Worm (Caenorhabditis elegans) whole organism, L3 larva: ENCODE data around the gene srr-10.
A peak's percentile ranks its signal among the peaks of the same experiment; 100 is the strongest.

Experiments used
- ama-1 ChIP-seq: fragments of 150-350 bp; optimal IDR thresholded peaks from 2 replicates; lab custom pipeline; 2018
- ceh-16 ChIP-seq: sonication (generic microtip); optimal IDR thresholded peaks from 2 replicates; lab custom pipeline; 2017; ENCODE audit warnings: missing biosample characterization, missing genetic modification characterization
- ceh-28 ChIP-seq: fragments of 150-350 bp; optimal IDR thresholded peaks from 2 replicates; lab custom pipeline; 2014; ENCODE audit warnings: missing biosample characterization, missing genetic modification reagents, missing genetic modification characterization
- ceh-9 ChIP-seq: sonication (generic microtip); optimal IDR thresholded peaks from 2 replicates; lab custom pipeline; 2018; ENCODE audit warnings: missing biosample characterization, missing genetic modification characterization
- daf-12 ChIP-seq: fragments of 150-350 bp; optimal IDR thresholded peaks from 2 replicates; lab custom pipeline; 2014; ENCODE audit warnings: missing biosample characterization, missing genetic modification reagents, missing genetic modification characterization
- egl-27 ChIP-seq: sonication (generic microtip); optimal IDR thresholded peaks from 4 replicates; lab custom pipeline; 2017; ENCODE audit warnings: missing biosample characterization, missing genetic modification reagents, missing genetic modification characterization
- egl-5 ChIP-seq: fragments of 150-350 bp; optimal IDR thresholded peaks from 2 replicates; lab custom pipeline; 2017; ENCODE audit warnings: missing biosample characterization, missing genetic modification reagents, missing genetic modification characterization, inconsistent platforms
- elt-1 ChIP-seq: fragments of 150-350 bp; optimal IDR thresholded peaks from 2 replicates; lab custom pipeline; 2014; ENCODE audit warnings: missing biosample characterization, missing genetic modification characterization
- elt-2 ChIP-seq: sonication (generic microtip); optimal IDR thresholded peaks from 2 replicates; lab custom pipeline; 2016; ENCODE audit warnings: missing genetic modification reagents, mild to moderate bottlenecking, missing genetic modification characterization, missing compliant biosample characterization
- elt-3 ChIP-seq, 3 experiments: fragments of 150-350 bp in 1 of 3; sonication (generic microtip) in 2 of 3; optimal IDR thresholded peaks; 2 replicates in 2 of 3; 4 replicates in 1 of 3; lab custom pipeline; 2014 to 2017; ENCODE audit warnings: missing biosample characterization in 3 of 3, missing genetic modification characterization in 3 of 3
- fkh-10 ChIP-seq: sonication (generic microtip); optimal IDR thresholded peaks from 2 replicates; lab custom pipeline; 2017; ENCODE audit warnings: missing biosample characterization, missing genetic modification reagents, missing genetic modification characterization
- fkh-2 ChIP-seq: fragments of 150-350 bp; optimal IDR thresholded peaks from 2 replicates; lab custom pipeline; 2014; ENCODE audit warnings: missing biosample characterization, missing genetic modification reagents, missing genetic modification characterization
- hmg-11 ChIP-seq: sonication (generic microtip); optimal IDR thresholded peaks from 2 replicates; lab custom pipeline; 2016; ENCODE audit warnings: missing genetic modification characterization, missing compliant biosample characterization
- jun-1 ChIP-seq: fragments of 150-350 bp; optimal IDR thresholded peaks from 2 replicates; lab custom pipeline; 2014; ENCODE audit warnings: missing biosample characterization, missing genetic modification reagents, missing genetic modification characterization
- lin-15B ChIP-seq: fragments of 150-350 bp; optimal IDR thresholded peaks from 2 replicates; lab custom pipeline; 2014; ENCODE audit warnings: missing biosample characterization, missing genetic modification characterization
- lin-39 ChIP-seq: fragments of 150-350 bp; optimal IDR thresholded peaks from 2 replicates; lab custom pipeline; 2018; ENCODE audit warnings: missing biosample characterization, missing genetic modification reagents, missing genetic modification characterization
- mdl-1 ChIP-seq: fragments of 150-350 bp; optimal IDR thresholded peaks from 2 replicates; lab custom pipeline; 2014; ENCODE audit warnings: missing biosample characterization, missing genetic modification characterization
- nfya-1 ChIP-seq: sonication (generic microtip); optimal IDR thresholded peaks from 2 replicates; lab custom pipeline; 2017; ENCODE audit warnings: missing genetic modification characterization, mild to moderate bottlenecking, missing compliant biosample characterization, antibody characterized with exemption, moderate library complexity; ENCODE audit not compliant: insufficient read depth
- nhr-11 ChIP-seq: fragments of 150-350 bp; optimal IDR thresholded peaks from 2 replicates; lab custom pipeline; 2014; ENCODE audit warnings: missing biosample characterization, missing genetic modification characterization
- nhr-12 ChIP-seq: fragments of 150-350 bp; optimal IDR thresholded peaks from 2 replicates; lab custom pipeline; 2014; ENCODE audit warnings: missing biosample characterization, missing genetic modification characterization
- nhr-23 ChIP-seq: fragments of 150-350 bp; optimal IDR thresholded peaks from 2 replicates; lab custom pipeline; 2014; ENCODE audit warnings: missing biosample characterization, missing genetic modification reagents, missing genetic modification characterization
- nhr-237 ChIP-seq: fragments of 150-350 bp; optimal IDR thresholded peaks from 2 replicates; lab custom pipeline; 2014; ENCODE audit warnings: missing biosample characterization, missing genetic modification characterization
- nhr-28 ChIP-seq: fragments of 150-350 bp; optimal IDR thresholded peaks from 2 replicates; lab custom pipeline; 2014; ENCODE audit warnings: missing biosample characterization, missing genetic modification characterization
- nhr-67 ChIP-seq: fragments of 150-350 bp; optimal IDR thresholded peaks from 2 replicates; lab custom pipeline; 2014; ENCODE audit warnings: missing biosample characterization, missing genetic modification characterization
- pha-4 ChIP-seq: fragments of 150-350 bp; optimal IDR thresholded peaks from 2 replicates; lab custom pipeline; 2014; ENCODE audit warnings: missing biosample characterization, missing genetic modification reagents, missing genetic modification characterization
- pqm-1 ChIP-seq: fragments of 150-350 bp; optimal IDR thresholded peaks from 2 replicates; lab custom pipeline; 2017; ENCODE audit warnings: missing biosample characterization, missing genetic modification characterization, inconsistent platforms
- snpc-4 ChIP-seq: fragments of 150-350 bp; optimal IDR thresholded peaks from 2 replicates; lab custom pipeline; 2014; ENCODE audit warnings: missing biosample characterization, missing genetic modification characterization
- unc-62 ChIP-seq: fragments of 150-350 bp; sonication (generic microtip); optimal IDR thresholded peaks from 4 replicates; lab custom pipeline; 2014; ENCODE audit warnings: missing biosample characterization, missing genetic modification reagents, missing genetic modification characterization
- zag-1 ChIP-seq: fragments of 150-350 bp; optimal IDR thresholded peaks from 2 replicates; lab custom pipeline; 2014; ENCODE audit warnings: missing biosample characterization, missing genetic modification characterization
- ztf-11 ChIP-seq: fragments of 150-350 bp; optimal IDR thresholded peaks from 2 replicates; lab custom pipeline; 2014; ENCODE audit warnings: missing biosample characterization, missing genetic modification characterization
- ztf-4 ChIP-seq: fragments of 150-350 bp; optimal IDR thresholded peaks from 2 replicates; lab custom pipeline; 2014; ENCODE audit warnings: missing biosample characterization, missing genetic modification characterization

srr-10 gene

ce11 chrV:7747987-7748607 is 12.7 kb downstream of the srr-10 start:
- TF ChIP-seq hmg-11 (tag; lab: Kevin White, UChicago) = no peak
- TF ChIP-seq nhr-11 (tag; lab: Kevin White, UChicago) = no peak
- no peak for TF ChIP-seq jun-1 (tag; lab: Kevin White, UChicago)
- no peak for TF ChIP-seq pqm-1 (tag; lab: Kevin White, UChicago)
- TF ChIP-seq ztf-11 (tag; lab: Kevin White, UChicago) = no peak
- no peak for TF ChIP-seq ceh-28 (tag; lab: Kevin White, UChicago)
- no peak for TF ChIP-seq egl-5 (tag; lab: Kevin White, UChicago)
- TF ChIP-seq nhr-23 (tag; lab: Kevin White, UChicago) = no peak
- no peak for TF ChIP-seq ceh-9
- no peak for TF ChIP-seq elt-1
- TF ChIP-seq zag-1 (tag; lab: Kevin White, UChicago) = no peak
- TF ChIP-seq ceh-16 (tag; lab: Kevin White, UChicago) = no peak
- no peak for TF ChIP-seq nhr-28 (tag; lab: Kevin White, UChicago)
- TF ChIP-seq, all 47 proteins: peak for 0

ce11 chrV:7749708-7750107 is 14.3 kb downstream of the srr-10 start:
- no peak for TF ChIP-seq nhr-67 (tag; lab: Kevin White, UChicago)
- TF ChIP-seq jun-1 (tag; lab: Kevin White, UChicago) = no peak
- TF ChIP-seq nhr-12 (tag; lab: Kevin White, UChicago) = no peak
- TF ChIP-seq lin-15B (tag; lab: Kevin White, UChicago) = no peak
- no peak for TF ChIP-seq lin-39 (tag; lab: Kevin White, UChicago)
- no peak for TF ChIP-seq ama-1 (lab: Kevin White, UChicago)
- no peak for TF ChIP-seq pha-4 (tag; lab: Kevin White, UChicago)
- TF ChIP-seq egl-5 (tag; lab: Kevin White, UChicago) = no peak
- TF ChIP-seq ztf-11 (tag; lab: Kevin White, UChicago) = no peak
- no peak for TF ChIP-seq ztf-4 (tag; lab: Kevin White, UChicago)
- TF ChIP-seq elt-3 (tag; optimal IDR thresholded peaks at IDR 0.05; lab: Kevin White, UChicago) = no peak
- no peak for TF ChIP-seq egl-27

ce11 chrV:7754557-7754956 is 19.1 kb downstream of the srr-10 start, which contains the start of gene T05B11.4:
T05B11.4 (minus strand) TSS chrV:7754657.
- TF ChIP-seq pha-4 (tag; lab: Kevin White, UChicago) (no peak), fkh-2 (tag; lab: Kevin White, UChicago) (no peak), ztf-11 (tag; lab: Kevin White, UChicago) (no peak), snpc-4 (tag; lab: Kevin White, UChicago) (no peak), ceh-16 (tag; lab: Kevin White, UChicago) (no peak), nhr-12 (tag; lab: Kevin White, UChicago) (no peak), ztf-4 (tag; lab: Kevin White, UChicago) (no peak), nhr-237 (tag; lab: Kevin White, UChicago) (no peak), nhr-11 (tag; lab: Kevin White, UChicago) (no peak), nhr-28 (tag; lab: Kevin White, UChicago) (no peak), daf-12 (tag; lab: Kevin White, UChicago) (no peak)

ce11 chrV:7755991-7756390 is 20.6 kb downstream of the srr-10 start:
- TF ChIP-seq egl-27 (no peak), pqm-1 (tag; lab: Kevin White, UChicago) (peak; percentile 31), elt-2 (tag; lab: Kevin White, UChicago) (peak; percentile 43)

ce11 chrV:7759270-7759669 is 23.9 kb downstream of the srr-10 start:
- peak; percentile 46 for TF ChIP-seq snpc-4 (tag; lab: Kevin White, UChicago)
- TF ChIP-seq ztf-11 (tag; lab: Kevin White, UChicago) = no peak
- TF ChIP-seq elt-1 = peak; percentile 30
- peak; percentile 61 for TF ChIP-seq pha-4 (tag; lab: Kevin White, UChicago)
- peak; percentile 73 for TF ChIP-seq mdl-1 (tag; lab: Kevin White, UChicago)
- TF ChIP-seq nhr-67 (tag; lab: Kevin White, UChicago) = no peak
- peak; percentile 46 for TF ChIP-seq lin-39 (tag; lab: Kevin White, UChicago)
- peak; percentile 79 for TF ChIP-seq egl-5 (tag; lab: Kevin White, UChicago)
- peak; percentile 23 for TF ChIP-seq lin-15B (tag; lab: Kevin White, UChicago)
- peak; percentile 38 for TF ChIP-seq fkh-10 (GFP tag; lab: Kevin White, UChicago)
- TF ChIP-seq unc-62 (GFP tag; lab: Kevin White, UChicago) = peak; percentile 67
- no peak for TF ChIP-seq nhr-28 (tag; lab: Kevin White, UChicago)
- TF ChIP-seq nfya-1 (tag; lab: Kevin White, UChicago) = peak; percentile 57
- TF ChIP-seq ama-1 (lab: Kevin White, UChicago) = no peak
- TF ChIP-seq hmg-11 (tag; lab: Kevin White, UChicago) = peak; percentile 42
- peak; percentile 31 for TF ChIP-seq nhr-23 (tag; lab: Kevin White, UChicago)
